Fruit fly (Drosophila melanogaster) whole organism, embryonic: ENCODE measurements around the gene CG31988.

ENCODE experiments used
- CG10462 ChIP-seq: fragments of 200-800 bp; sonication (Bioruptor generic); optimal IDR thresholded peaks from 2 replicates; lab custom pipeline; 2016; ENCODE audit warnings: missing biosample characterization, missing genetic modification characterization
- CG14050 ChIP-seq: fragments of 200-800 bp; sonication (Bioruptor generic); IDR thresholded peaks from 3 replicates; pipeline ENCODE4 v1.3.6; 2022; ENCODE audit warnings: missing biosample characterization, missing genetic modification characterization
- CG14710 ChIP-seq: fragments of 200-800 bp; sonication (Bioruptor generic); optimal IDR thresholded peaks from 3 replicates; lab custom pipeline; 2019; ENCODE audit warnings: missing biosample characterization, mild to moderate bottlenecking, missing genetic modification characterization, moderate library complexity
- CG3838 ChIP-seq: fragments of 200-800 bp; sonication (Bioruptor generic); optimal IDR thresholded peaks from 3 replicates; lab custom pipeline; 2016; ENCODE audit warnings: missing biosample characterization, missing genetic modification characterization
- CG6765 ChIP-seq: fragments of 200-800 bp; sonication (Bioruptor generic); optimal IDR thresholded peaks from 3 replicates; lab custom pipeline; 2017; ENCODE audit warnings: missing biosample characterization, mild to moderate bottlenecking, missing genetic modification characterization
- CG8089 ChIP-seq: fragments of 200-800 bp; sonication (Bioruptor generic); optimal IDR thresholded peaks from 3 replicates; lab custom pipeline; 2016; ENCODE audit warnings: missing biosample characterization, missing genetic modification characterization
- CG9817 ChIP-seq: fragments of 200-800 bp; sonication (Bioruptor generic); optimal IDR thresholded peaks from 2 replicates; lab custom pipeline; 2018; ENCODE audit warnings: missing biosample characterization, mild to moderate bottlenecking, missing genetic modification characterization, moderate library complexity
- Opbp ChIP-seq: fragments of 200-800 bp; sonication (Bioruptor generic); IDR thresholded peaks from 3 replicates; pipeline ENCODE4 v1.3.6; 2022; ENCODE audit warnings: missing biosample characterization, missing genetic modification characterization; ENCODE audit not compliant: partially characterized antibody
- Pdp1 ChIP-seq, 2 experiments: fragments of 200-800 bp; sonication (Bioruptor generic); optimal IDR thresholded peaks; 3 replicates each; lab custom pipeline; 2016; ENCODE audit warnings: missing biosample characterization in 2 of 2, missing genetic modification characterization in 2 of 2, mild to moderate bottlenecking in 1 of 2, moderate library complexity in 1 of 2
- sr ChIP-seq: fragments of 200-800 bp; sonication (Bioruptor generic); IDR thresholded peaks from 3 replicates; pipeline ENCODE4 v1.3.6; 2022; ENCODE audit warnings: missing biosample characterization, missing genetic modification characterization

DNA sequence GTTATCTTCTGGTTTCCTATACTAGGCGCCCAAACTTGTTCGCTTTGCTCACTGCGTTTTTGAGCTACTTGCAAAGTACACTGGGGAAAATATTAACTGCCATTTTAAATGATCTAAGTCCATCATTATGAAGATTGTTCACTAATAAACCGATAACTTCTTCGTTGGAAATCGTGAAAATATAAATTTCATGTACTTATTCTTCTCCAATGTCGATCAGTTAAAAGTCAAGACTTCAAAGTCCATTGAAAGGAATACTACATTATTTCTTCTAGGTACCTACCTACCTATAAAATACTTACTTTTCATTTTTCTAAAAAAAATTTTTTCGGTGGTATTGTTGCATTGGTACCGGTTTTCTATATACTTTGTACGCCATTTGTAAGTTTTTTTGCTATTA, 44.1 kb upstream of the CG31988 start:
- no peak for TF ChIP-seq CG10462 (GFP tag; lab: Kevin White, UChicago)
- no peak for TF ChIP-seq CG8089 (GFP tag; lab: Kevin White, UChicago)
- no peak for TF ChIP-seq Opbp (GFP tag; lab: Robert Waterston, UW)
- TF ChIP-seq CG14710, result no peak
- TF ChIP-seq Pdp1 (GFP tag; optimal IDR thresholded peaks at IDR 0.05; lab: Kevin White, UChicago), result no peak
- TF ChIP-seq CG9817 (tag; lab: Kevin White, UChicago), result no peak
- no peak for TF ChIP-seq CG3838 (GFP tag; lab: Kevin White, UChicago)
- TF ChIP-seq CG14050 (GFP tag; lab: Robert Waterston, UW), result no peak
- no peak for TF ChIP-seq sr (GFP tag; lab: Robert Waterston, UW)
- TF ChIP-seq CG6765, result no peak
